Fruit fly (Drosophila melanogaster) whole organism, embryonic: ENCODE results near the gene CG43880.

Source experiments
- CG10274 ChIP-seq: fragments of 200-800 bp; sonication (Bioruptor generic); optimal IDR thresholded peaks from 3 replicates; lab custom pipeline; 2017; ENCODE audit warnings: missing biosample characterization, mild to moderate bottlenecking, missing genetic modification characterization
- CG10543 ChIP-seq: fragments of 200-800 bp; sonication (Bioruptor generic); optimal IDR thresholded peaks from 3 replicates; lab custom pipeline; 2017; ENCODE audit warnings: missing biosample characterization, mild to moderate bottlenecking, missing genetic modification characterization, moderate library complexity
- CG11085 ChIP-seq: fragments of 200-800 bp; sonication (Bioruptor generic); IDR thresholded peaks from 2 replicates; pipeline ENCODE4 v1.3.6; 2022; ENCODE audit warnings: missing biosample characterization, missing genetic modification characterization
- CG11247 ChIP-seq: fragments of 200-800 bp; sonication (Bioruptor generic); IDR thresholded peaks from 2 replicates; pipeline ENCODE4 v1.3.6; 2022; ENCODE audit warnings: missing biosample characterization, missing genetic modification characterization
- CG11398 ChIP-seq: fragments of 200-800 bp; sonication (Bioruptor generic); optimal IDR thresholded peaks from 2 replicates; lab custom pipeline; 2016; ENCODE audit warnings: missing biosample characterization, missing genetic modification characterization
- CG12391 ChIP-seq: fragments of 200-800 bp; sonication (Bioruptor generic); optimal IDR thresholded peaks from 3 replicates; lab custom pipeline; 2018; ENCODE audit warnings: missing biosample characterization, mild to moderate bottlenecking, missing genetic modification characterization, moderate library complexity
- CG12769 ChIP-seq: fragments of 200-800 bp; sonication (Bioruptor generic); optimal IDR thresholded peaks from 2 replicates; lab custom pipeline; 2019; ENCODE audit warnings: missing biosample characterization, mild to moderate bottlenecking, missing genetic modification characterization, moderate library complexity
- CG12942 ChIP-seq: fragments of 200-800 bp; sonication (Bioruptor generic); optimal IDR thresholded peaks from 3 replicates; lab custom pipeline; 2016; ENCODE audit warnings: missing biosample characterization, missing genetic modification characterization
- CG14441 ChIP-seq: fragments of 200-800 bp; sonication (Bioruptor generic); IDR thresholded peaks from 2 replicates; pipeline ENCODE4 v1.3.6; 2022; ENCODE audit warnings: missing biosample characterization, missing genetic modification characterization
- CG17361 ChIP-seq: fragments of 200-800 bp; sonication (Bioruptor generic); IDR thresholded peaks from 3 replicates; pipeline ENCODE4 v1.3.6; 2022; ENCODE audit warnings: missing biosample characterization, missing genetic modification characterization
- CG2678 ChIP-seq: fragments of 200-800 bp; sonication (Bioruptor generic); optimal IDR thresholded peaks from 3 replicates; lab custom pipeline; 2019; ENCODE audit warnings: missing biosample characterization, mild to moderate bottlenecking, missing genetic modification characterization, moderate library complexity
- CG31365 ChIP-seq: fragments of 200-800 bp; sonication (Bioruptor generic); optimal IDR thresholded peaks from 2 replicates; lab custom pipeline; 2018; ENCODE audit warnings: missing biosample characterization, mild to moderate bottlenecking, missing genetic modification characterization
- CG34376 ChIP-seq: fragments of 200-800 bp; sonication (Bioruptor generic); optimal IDR thresholded peaks from 2 replicates; lab custom pipeline; 2018; ENCODE audit warnings: missing biosample characterization, mild to moderate bottlenecking, missing genetic modification characterization
- CG6791 ChIP-seq: fragments of 200-800 bp; sonication (Bioruptor generic); IDR thresholded peaks from 3 replicates; pipeline ENCODE4 v1.3.6; 2022; ENCODE audit warnings: missing biosample characterization, missing genetic modification characterization; ENCODE audit not compliant: partially characterized antibody
- CG7745 ChIP-seq: fragments of 200-800 bp; sonication (Bioruptor generic); optimal IDR thresholded peaks from 2 replicates; lab custom pipeline; 2018; ENCODE audit warnings: missing biosample characterization, mild to moderate bottlenecking, missing genetic modification characterization, moderate library complexity
- CG7928 ChIP-seq: fragments of 200-800 bp; sonication (Bioruptor generic); optimal IDR thresholded peaks from 2 replicates; lab custom pipeline; 2017; ENCODE audit warnings: missing biosample characterization, mild to moderate bottlenecking, missing genetic modification characterization
- CG9727 ChIP-seq: fragments of 200-800 bp; sonication (Bioruptor generic); optimal IDR thresholded peaks from 3 replicates; lab custom pipeline; 2017; ENCODE audit warnings: missing biosample characterization, mild to moderate bottlenecking, missing genetic modification characterization
- CG9797 ChIP-seq: fragments of 200-800 bp; sonication (Bioruptor generic); optimal IDR thresholded peaks from 3 replicates; lab custom pipeline; 2018; ENCODE audit warnings: missing biosample characterization, mild to moderate bottlenecking, missing genetic modification characterization
- HHEX ChIP-seq: fragments of 200-800 bp; sonication (Bioruptor generic); optimal IDR thresholded peaks from 3 replicates; lab custom pipeline; 2017; ENCODE audit warnings: missing biosample characterization, mild to moderate bottlenecking, missing genetic modification characterization, missing genetic modification reagents
- HmgZ ChIP-seq: fragments of 200-800 bp; sonication (Bioruptor generic); optimal IDR thresholded peaks from 2 replicates; lab custom pipeline; 2018; ENCODE audit warnings: missing biosample characterization, mild to moderate bottlenecking, missing genetic modification characterization
- Hr78 ChIP-seq, 2 experiments: fragments of 200-800 bp in 1 of 2; fragments of >200 bp in 1 of 2; sonication (Bioruptor generic) in 1 of 2; optimal IDR thresholded peaks; 2 replicates each; lab custom pipeline; 2017 to 2019; ENCODE audit warnings: missing biosample characterization in 2 of 2, missing genetic modification characterization in 2 of 2, mild to moderate bottlenecking in 1 of 2, moderate library complexity in 1 of 2
- Lim3 ChIP-seq: fragments of 200-800 bp; sonication (Bioruptor generic); IDR thresholded peaks from 2 replicates; pipeline ENCODE4 v1.3.6; 2022; ENCODE audit warnings: missing biosample characterization, missing genetic modification characterization
- Max ChIP-seq: fragments of 200-800 bp; sonication (Bioruptor generic); optimal IDR thresholded peaks from 2 replicates; lab custom pipeline; 2016; ENCODE audit warnings: missing biosample characterization, mild to moderate bottlenecking, missing genetic modification characterization
- Med ChIP-seq: fragments of 200-800 bp; sonication (Bioruptor generic); peaks from one replicate; lab custom pipeline; 2016; ENCODE audit warnings: missing biosample characterization, missing genetic modification characterization, mild to moderate bottlenecking, inconsistent platforms, moderate library complexity
- Meics ChIP-seq: fragments of 200-800 bp; sonication (Bioruptor generic); optimal IDR thresholded peaks from 2 replicates; lab custom pipeline; 2017; ENCODE audit warnings: missing biosample characterization, mild to moderate bottlenecking, missing genetic modification characterization
- Ptx1 ChIP-seq: fragments of 200-800 bp; sonication (Bioruptor generic); IDR thresholded peaks from 2 replicates; pipeline ENCODE4 v1.3.6; 2022; ENCODE audit warnings: missing biosample characterization, missing genetic modification characterization
- Six4 ChIP-seq: fragments of 200-800 bp; sonication (Bioruptor generic); optimal IDR thresholded peaks from 2 replicates; lab custom pipeline; 2016; ENCODE audit warnings: missing biosample characterization, missing genetic modification characterization
- Stat92E ChIP-seq, 3 experiments: fragments of >200 bp in 2 of 3; fragments of 200-800 bp in 1 of 3; sonication (Bioruptor generic) in 1 of 3; optimal IDR thresholded peaks; 2 replicates each; lab custom pipeline; 2017 to 2019; ENCODE audit warnings: missing biosample characterization in 3 of 3, missing genetic modification characterization in 3 of 3, mild to moderate bottlenecking in 1 of 3, moderate library complexity in 1 of 3
- Tbp ChIP-seq: fragments of >200 bp; optimal IDR thresholded peaks from 2 replicates; lab custom pipeline; 2018; ENCODE audit warnings: missing biosample characterization, missing genetic modification characterization
- Vsx1 ChIP-seq: fragments of 200-800 bp; sonication (Bioruptor generic); optimal IDR thresholded peaks from 2 replicates; lab custom pipeline; 2017; ENCODE audit warnings: missing biosample characterization, mild to moderate bottlenecking, missing genetic modification characterization, missing genetic modification reagents
- ab ChIP-seq: fragments of 200-800 bp; sonication (Bioruptor generic); optimal IDR thresholded peaks from 2 replicates; lab custom pipeline; 2016; ENCODE audit warnings: missing biosample characterization, missing genetic modification characterization
- caup ChIP-seq: fragments of 200-800 bp; sonication (Bioruptor generic); optimal IDR thresholded peaks from 3 replicates; lab custom pipeline; 2017; ENCODE audit warnings: missing biosample characterization, mild to moderate bottlenecking, missing genetic modification characterization, moderate library complexity; ENCODE audit not compliant: severe bottlenecking
- chinmo ChIP-seq: fragments of 200-800 bp; sonication (Bioruptor generic); IDR thresholded peaks from 4 replicates; pipeline ENCODE4 v1.3.6; 2022; ENCODE audit warnings: missing biosample characterization, missing genetic modification characterization; ENCODE audit not compliant: partially characterized antibody
- crol ChIP-seq: fragments of 200-800 bp; sonication (Bioruptor generic); IDR thresholded peaks from 2 replicates; pipeline ENCODE4 v1.3.6; 2022; ENCODE audit warnings: missing biosample characterization, missing genetic modification characterization
- dmrt11E ChIP-seq: fragments of 200-800 bp; sonication (Bioruptor generic); optimal IDR thresholded peaks from 3 replicates; lab custom pipeline; 2018; ENCODE audit warnings: missing biosample characterization, mild to moderate bottlenecking, missing genetic modification characterization, moderate library complexity
- exex ChIP-seq: fragments of 200-800 bp; sonication (Bioruptor generic); optimal IDR thresholded peaks from 4 replicates; lab custom pipeline; 2018; ENCODE audit warnings: missing biosample characterization, mild to moderate bottlenecking, missing genetic modification characterization, moderate library complexity
- grn ChIP-seq: fragments of 200-800 bp; sonication (Bioruptor generic); optimal IDR thresholded peaks from 3 replicates; lab custom pipeline; 2017; ENCODE audit warnings: missing biosample characterization, missing genetic modification characterization
- gsb-n ChIP-seq: fragments of 200-800 bp; sonication (Bioruptor generic); optimal IDR thresholded peaks from 3 replicates; lab custom pipeline; 2018; ENCODE audit warnings: missing biosample characterization, mild to moderate bottlenecking, missing genetic modification characterization
- kay ChIP-seq: fragments of 200-800 bp; sonication (Bioruptor generic); optimal IDR thresholded peaks from 2 replicates; lab custom pipeline; 2016; ENCODE audit warnings: missing biosample characterization, missing genetic modification characterization
- nerfin-1 ChIP-seq: fragments of 200-800 bp; sonication (Bioruptor generic); optimal IDR thresholded peaks from 3 replicates; lab custom pipeline; 2019; ENCODE audit warnings: missing biosample characterization, mild to moderate bottlenecking, missing genetic modification characterization, moderate library complexity
- p53 ChIP-seq: fragments of 200-800 bp; sonication (Bioruptor generic); optimal IDR thresholded peaks from 2 replicates; lab custom pipeline; 2016; ENCODE audit warnings: missing biosample characterization, missing genetic modification characterization
- prd ChIP-seq, 3 experiments: fragments of >200 bp in 2 of 3; fragments of 200-800 bp in 1 of 3; sonication (Bioruptor generic) in 1 of 3; optimal IDR thresholded peaks in 2 of 3; IDR thresholded peaks in 1 of 3; 2 replicates in 2 of 3; 3 replicates in 1 of 3; pipeline versions ENCODE4 v1.3.6 to Lab custom; 2017 to 2022; ENCODE audit warnings: missing biosample characterization in 1 of 3, missing genetic modification characterization in 1 of 3
- run ChIP-seq: fragments of 200-800 bp; sonication (Bioruptor generic); optimal IDR thresholded peaks from 3 replicates; lab custom pipeline; 2018; ENCODE audit warnings: missing biosample characterization, mild to moderate bottlenecking, missing genetic modification characterization
- salm ChIP-seq: fragments of 200-800 bp; sonication (Bioruptor generic); optimal IDR thresholded peaks from 2 replicates; lab custom pipeline; 2018; ENCODE audit warnings: missing biosample characterization, mild to moderate bottlenecking, missing genetic modification characterization
- sc ChIP-seq, 3 experiments: fragments of >200 bp in 2 of 3; fragments of 200-800 bp in 1 of 3; sonication (Bioruptor generic) in 1 of 3; optimal IDR thresholded peaks; 2 replicates in 2 of 3; 3 replicates in 1 of 3; lab custom pipeline; 2017; ENCODE audit warnings: mild to moderate bottlenecking in 1 of 3, missing biosample characterization in 1 of 3, missing genetic modification characterization in 1 of 3, missing genetic modification reagents in 1 of 3
- sd ChIP-seq: fragments of 200-800 bp; sonication (Bioruptor generic); optimal IDR thresholded peaks from 3 replicates; lab custom pipeline; 2018; ENCODE audit warnings: missing biosample characterization, mild to moderate bottlenecking, missing genetic modification characterization, moderate library complexity
- sens-2 ChIP-seq: fragments of 200-800 bp; sonication (Bioruptor generic); IDR thresholded peaks from 2 replicates; pipeline ENCODE4 v1.3.6; 2022; ENCODE audit warnings: missing biosample characterization, missing genetic modification characterization
- sim ChIP-seq: fragments of 200-800 bp; sonication (Bioruptor generic); IDR thresholded peaks from 2 replicates; pipeline ENCODE4 v1.3.6; 2022; ENCODE audit warnings: missing biosample characterization, missing genetic modification characterization

The CG43880 gene

dm6 chr3L:7938638-7939037 lies 7.5 kb downstream of the CG43880 start (continued):
- TF ChIP-seq CG11085 (GFP tag; lab: Robert Waterston, UW) (no peak), Med (peak; percentile 61), sens-2 (0 out of 2 replicates have a peak, but pooled peaks have one; percentile 38), chinmo (GFP tag; lab: Robert Waterston, UW) (0 out of 4 replicates have a peak, but pooled peaks have one; percentile 26), CG7745 (tag; lab: Kevin White, UChicago) (peak; percentile 30), CG14441 (no peak), Hr78 (GFP tag; optimal IDR thresholded peaks at IDR 0.05; lab: Kevin White, UChicago) (peak in 1 of 2 experiments; percentile 24), kay (no peak), CG12391 (tag; lab: Kevin White, UChicago) (no peak), Ptx1 (GFP tag; lab: Robert Waterston, UW) (peak; percentile 23; the same call in 1 of the 2 replicates), CG17361 (GFP tag; lab: Robert Waterston, UW) (peak; percentile 23; the same call in 1 of the 3 replicates), sim (GFP tag; lab: Robert Waterston, UW) (0 out of 2 replicates have a peak, but pooled peaks have one; percentile 23), sc (optimal IDR thresholded peaks at IDR 0.05; lab: Kevin White, UChicago) (no peak), sc (GFP tag; optimal IDR thresholded peaks at IDR 0.05; lab: Kevin White, UChicago) (no peak), crol (peak; percentile 69), Max (GFP tag; lab: Kevin White, UChicago) (no peak), CG12942 (no peak), grn (GFP tag; lab: Kevin White, UChicago) (peak; percentile 80), CG2678 (tag; lab: Kevin White, UChicago) (peak; percentile 36), p53 (GFP tag; lab: Kevin White, UChicago) (no peak), prd (optimal IDR thresholded peaks at IDR 0.05; lab: Kevin White, UChicago) (no peak), prd (GFP tag; IDR thresholded peaks at IDR 0.05; lab: Robert Waterston, UW) (no peak), salm (peak; percentile 50), CG10543 (GFP tag; lab: Kevin White, UChicago) (peak; percentile 25), CG11398 (no peak), CG7928 (GFP tag; lab: Kevin White, UChicago) (no peak), sd (tag; lab: Kevin White, UChicago) (peak; percentile 67), Tbp (GFP tag; lab: Kevin White, UChicago) (no peak), CG34376 (GFP tag; lab: Kevin White, UChicago) (peak; percentile 72), CG11247 (GFP tag; lab: Robert Waterston, UW) (no peak), CG6791 (GFP tag; lab: Robert Waterston, UW) (peak; percentile 49; the same call in 2 of the 3 replicates), CG12769 (tag; lab: Kevin White, UChicago) (peak; percentile 0), exex (tag; lab: Kevin White, UChicago) (peak; percentile 97), CG9727 (GFP tag; lab: Kevin White, UChicago) (no peak), caup (GFP tag; lab: Kevin White, UChicago) (peak; percentile 17), Vsx1 (peak; percentile 94), run (tag; lab: Kevin White, UChicago) (peak; percentile 73), Stat92E (GFP tag; optimal IDR thresholded peaks at IDR 0.05; lab: Kevin White, UChicago) (no peak), CG31365 (no peak), dmrt11E (tag; lab: Kevin White, UChicago) (no peak), gsb-n (no peak), Six4 (GFP tag; lab: Kevin White, UChicago) (no peak), Meics (GFP tag; lab: Kevin White, UChicago) (no peak), Lim3 (peak; percentile 59; the same call in 1 of the 2 replicates), HmgZ (tag; lab: Kevin White, UChicago) (peak; percentile 4), CG10274 (GFP tag; lab: Kevin White, UChicago) (no peak), CG9797 (GFP tag; lab: Kevin White, UChicago) (no peak), ab (GFP tag; lab: Kevin White, UChicago) (no peak), nerfin-1 (tag; lab: Kevin White, UChicago) (no peak), HHEX (GFP tag; lab: Kevin White, UChicago) (peak; percentile 15)
